Worm (Caenorhabditis elegans): Measurements from ENCODE around the gene F35E8.1.

Gene F35E8.1

DNA sequence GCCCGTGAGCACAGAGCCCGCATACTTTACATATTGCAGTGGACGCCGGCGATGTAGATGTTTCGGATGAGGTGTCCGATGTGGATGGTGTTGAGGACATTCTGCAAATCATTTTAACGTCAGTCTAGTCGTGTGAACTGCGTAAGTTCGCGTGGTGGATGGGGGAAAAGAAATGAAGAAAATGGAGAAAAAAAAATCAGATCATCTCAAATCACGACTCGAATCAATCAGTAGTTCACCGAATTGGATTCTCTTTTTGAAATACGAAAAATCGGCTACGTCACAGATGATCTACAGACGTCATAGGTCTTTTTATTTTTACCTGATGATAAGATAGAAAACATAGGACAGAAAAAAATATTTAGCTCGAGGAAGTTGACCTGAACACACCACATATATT is 29.1 kb downstream of the F35E8.1 start, which contains the start of gene nhr-102:
nhr-102 (minus strand) TSS at position 101 of the 400 bp plus-strand sequence.
- TF ChIP-seq elt-2 (tag; optimal IDR thresholded peaks at IDR 0.05) (peak; percentile 25), nhr-11 (tag; optimal IDR thresholded peaks at IDR 0.05) (no peak)

ce11 chrV:15873762-15874161 is 31.7 kb downstream of the F35E8.1 start:
- TF ChIP-seq sea-2 (GFP tag; optimal IDR thresholded peaks at IDR 0.05) (no peak), elt-3 (tag; optimal IDR thresholded peaks at IDR 0.05) (peak in 1 of 3 experiments; percentile 67), snpc-4 (tag; optimal IDR thresholded peaks at IDR 0.05) (peak; percentile 35), nhr-77 (tag; optimal IDR thresholded peaks at IDR 0.05) (peak; percentile 45), daf-12 (tag; optimal IDR thresholded peaks at IDR 0.05) (no peak), fos-1 (tag; optimal IDR thresholded peaks at IDR 0.05) (no peak), ceh-28 (tag; optimal IDR thresholded peaks at IDR 0.05) (no peak), nhr-25 (tag; optimal IDR thresholded peaks at IDR 0.05) (no peak), skn-1 (tag; optimal IDR thresholded peaks at IDR 0.05) (peak; percentile 74), aly-2 (tag; optimal IDR thresholded peaks at IDR 0.05) (no peak), nfya-1 (tag; optimal IDR thresholded peaks at IDR 0.05; ENCODE audit: insufficient read depth) (peak; percentile 69), tbx-2 (tag; optimal IDR thresholded peaks at IDR 0.05) (no peak), ztf-11 (tag; optimal IDR thresholded peaks at IDR 0.05) (no peak), mdl-1 (tag; optimal IDR thresholded peaks at IDR 0.05) (no peak), zag-1 (tag; optimal IDR thresholded peaks at IDR 0.05) (no peak), lin-39 (tag; optimal IDR thresholded peaks at IDR 0.05) (peak; percentile 86), pqm-1 (tag; optimal IDR thresholded peaks at IDR 0.05) (peak; percentile 53), lsy-12 (tag; optimal IDR thresholded peaks at IDR 0.05) (peak; percentile 66), R02D3.7 (tag; optimal IDR thresholded peaks at IDR 0.05) (peak; percentile 36), nhr-76 (tag; optimal IDR thresholded peaks at IDR 0.05) (no peak), ceh-82 (tag; optimal IDR thresholded peaks at IDR 0.05) (peak; percentile 66), nhr-12 (tag; optimal IDR thresholded peaks at IDR 0.05) (no peak), elt-2 (tag; optimal IDR thresholded peaks at IDR 0.05) (peak; percentile 69), fkh-10 (GFP tag; optimal IDR thresholded peaks at IDR 0.05) (no peak), lin-15B (tag; optimal IDR thresholded peaks at IDR 0.05) (peak; percentile 36), ceh-16 (tag; optimal IDR thresholded peaks at IDR 0.05) (peak; percentile 13), hmg-11 (tag; optimal IDR thresholded peaks at IDR 0.05) (no peak), ztf-4 (tag; optimal IDR thresholded peaks at IDR 0.05) (peak; percentile 36), eor-1 (tag; optimal IDR thresholded peaks at IDR 0.05) (no peak), nhr-28 (tag; optimal IDR thresholded peaks at IDR 0.05) (no peak), nhr-43 (tag; optimal IDR thresholded peaks at IDR 0.05; ENCODE audit: poor library complexity, severe bottlenecking) (peak; percentile 87), mml-1 (tag; optimal IDR thresholded peaks at IDR 0.05) (no peak), nhr-11 (tag; optimal IDR thresholded peaks at IDR 0.05) (peak; percentile 18), jun-1 (tag; optimal IDR thresholded peaks at IDR 0.05) (peak; percentile 52), elt-1 (tag; optimal IDR thresholded peaks at IDR 0.05) (no peak), unc-39 (tag; optimal IDR thresholded peaks at IDR 0.05) (no peak), egl-27 (tag; optimal IDR thresholded peaks at IDR 0.05) (no peak), ama-1 (optimal IDR thresholded peaks at IDR 0.05) (peak; percentile 34)

DNA sequence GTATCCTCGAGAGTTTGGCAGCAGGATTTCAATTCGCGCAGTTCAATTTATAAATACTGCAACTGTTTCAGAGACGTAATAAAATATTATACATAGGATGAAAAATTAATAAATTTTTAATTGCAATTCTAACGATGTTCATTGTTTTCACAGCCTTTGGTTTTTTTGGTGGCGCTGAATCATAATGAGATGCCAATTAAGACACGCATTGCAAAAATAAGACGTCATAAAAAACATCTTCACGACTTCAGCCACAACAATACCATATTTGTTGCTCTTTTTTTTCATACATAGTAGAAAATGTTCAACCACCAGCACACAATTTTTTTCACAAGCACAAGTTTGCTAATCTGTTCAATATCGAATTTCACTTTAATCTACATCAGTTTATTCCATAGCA is 33.2 kb downstream of the F35E8.1 start, which contains the start of gene str-56:
str-56 (plus strand) TSS at position 301 of the 400 bp plus-strand sequence.
- no peak for TF ChIP-seq nhr-23 (tag; optimal IDR thresholded peaks at IDR 0.05)
- TF ChIP-seq pha-4 (tag; optimal IDR thresholded peaks at IDR 0.05): no peak
- TF ChIP-seq elt-3 (tag; optimal IDR thresholded peaks at IDR 0.05): no peak
- no peak for TF ChIP-seq ztf-4 (tag; optimal IDR thresholded peaks at IDR 0.05)
- no peak for TF ChIP-seq daf-12 (tag; optimal IDR thresholded peaks at IDR 0.05)
- no peak for TF ChIP-seq ceh-28 (tag; optimal IDR thresholded peaks at IDR 0.05)

DNA sequence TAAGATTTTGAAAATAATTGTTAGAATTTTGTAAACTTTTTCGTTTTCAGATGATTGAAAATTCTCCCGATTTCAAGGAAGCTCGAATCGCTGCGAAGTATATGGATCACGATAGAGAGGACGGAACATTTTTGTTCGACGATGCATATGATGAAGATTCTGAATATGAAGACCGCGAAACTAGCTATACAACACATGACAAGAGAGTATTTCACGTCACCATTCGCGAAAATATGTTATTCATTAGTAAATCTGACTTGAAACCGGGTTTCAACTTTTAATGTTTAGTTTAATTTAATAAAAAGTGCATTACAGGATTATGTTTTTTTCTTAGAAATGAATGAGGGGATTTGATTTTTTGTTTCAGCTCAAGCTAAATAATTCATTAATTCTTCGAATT is 35.1 kb downstream of the F35E8.1 start, which contains the start of gene str-57:
str-57 (plus strand) TSS at position 301 of the 400 bp plus-strand sequence.
- TF ChIP-seq daf-12 (tag; optimal IDR thresholded peaks at IDR 0.05) (no peak), fos-1 (tag; optimal IDR thresholded peaks at IDR 0.05) (no peak), egl-27 (tag; optimal IDR thresholded peaks at IDR 0.05) (no peak), zag-1 (tag; optimal IDR thresholded peaks at IDR 0.05) (no peak), nhr-28 (tag; optimal IDR thresholded peaks at IDR 0.05) (no peak), nhr-23 (tag; optimal IDR thresholded peaks at IDR 0.05) (no peak), ama-1 (optimal IDR thresholded peaks at IDR 0.05) (no peak), ceh-82 (tag; optimal IDR thresholded peaks at IDR 0.05) (no peak), fkh-2 (tag; optimal IDR thresholded peaks at IDR 0.05) (no peak), egl-5 (tag; optimal IDR thresholded peaks at IDR 0.05) (no peak), lin-15B (tag; optimal IDR thresholded peaks at IDR 0.05) (no peak), ceh-9 (tag; optimal IDR thresholded peaks at IDR 0.05) (no peak), tbx-2 (tag; optimal IDR thresholded peaks at IDR 0.05) (no peak), nhr-67 (tag; optimal IDR thresholded peaks at IDR 0.05) (no peak), ztf-4 (tag; optimal IDR thresholded peaks at IDR 0.05) (no peak), elt-1 (tag; optimal IDR thresholded peaks at IDR 0.05) (no peak), unc-39 (tag; optimal IDR thresholded peaks at IDR 0.05) (no peak), eor-1 (tag; optimal IDR thresholded peaks at IDR 0.05) (no peak), lin-39 (tag; optimal IDR thresholded peaks at IDR 0.05) (no peak)

Measured in whole organism, L3 larva.